Fruit fly (Drosophila melanogaster) whole organism, prepupa: ENCODE results near the gene CG9733.

ENCODE experiments used
- Blimp-1 ChIP-seq: fragments of 200-800 bp; sonication (Bioruptor generic); optimal IDR thresholded peaks from 3 replicates; lab custom pipeline; 2017; ENCODE audit warnings: missing biosample characterization, missing genetic modification characterization, mild to moderate bottlenecking, moderate library complexity, missing genetic modification reagents
- CG10631 ChIP-seq: fragments of 200-800 bp; sonication (Bioruptor generic); optimal IDR thresholded peaks from 2 replicates; lab custom pipeline; 2016; ENCODE audit warnings: missing biosample characterization, missing genetic modification characterization
- CG10669 ChIP-seq: fragments of 200-800 bp; sonication (Bioruptor generic); optimal IDR thresholded peaks from 3 replicates; lab custom pipeline; 2018; ENCODE audit warnings: missing biosample characterization, mild to moderate bottlenecking, missing genetic modification characterization, moderate library complexity
- CG11294 ChIP-seq: fragments of 200-800 bp; sonication (Bioruptor generic); IDR thresholded peaks from 2 replicates; pipeline ENCODE4 v1.3.6; 2022; ENCODE audit warnings: missing biosample characterization, missing genetic modification characterization
- CG11762 ChIP-seq: fragments of 200-800 bp; sonication (Bioruptor generic); optimal IDR thresholded peaks from 3 replicates; lab custom pipeline; 2016; ENCODE audit warnings: missing biosample characterization, missing genetic modification characterization; ENCODE audit not compliant: insufficient read depth
- CG11902 ChIP-seq: fragments of 200-800 bp; sonication (Bioruptor generic); optimal IDR thresholded peaks from 3 replicates; lab custom pipeline; 2016; ENCODE audit warnings: missing biosample characterization, missing genetic modification characterization
- CG15336 ChIP-seq: fragments of 200-800 bp; sonication (Bioruptor generic); IDR thresholded peaks from 2 replicates; pipeline ENCODE4 v1.3.6; 2022; ENCODE audit warnings: missing biosample characterization, missing genetic modification characterization
- CG1621 ChIP-seq: fragments of 200-800 bp; sonication (Bioruptor generic); optimal IDR thresholded peaks from 3 replicates; lab custom pipeline; 2018; ENCODE audit warnings: missing biosample characterization, mild to moderate bottlenecking, missing genetic modification characterization
- CG16779 ChIP-seq: fragments of 200-800 bp; sonication (Bioruptor generic); optimal IDR thresholded peaks from 3 replicates; lab custom pipeline; 2017; ENCODE audit warnings: missing biosample characterization, mild to moderate bottlenecking, missing genetic modification characterization
- CG3032 ChIP-seq: fragments of 200-800 bp; optimal IDR thresholded peaks from 2 replicates; lab custom pipeline; 2019; ENCODE audit warnings: missing biosample characterization, mild to moderate bottlenecking, missing genetic modification characterization, moderate library complexity
- CG31627 ChIP-seq: fragments of 200-800 bp; sonication (Bioruptor generic); optimal IDR thresholded peaks from 3 replicates; lab custom pipeline; 2016; ENCODE audit warnings: missing biosample characterization, missing genetic modification characterization
- CG32006 ChIP-seq: fragments of 200-800 bp; sonication (Bioruptor generic); optimal IDR thresholded peaks from 3 replicates; lab custom pipeline; 2017; ENCODE audit warnings: missing biosample characterization, mild to moderate bottlenecking, missing genetic modification characterization
- CG34406 ChIP-seq: fragments of 200-800 bp; sonication (Bioruptor generic); optimal IDR thresholded peaks from 3 replicates; lab custom pipeline; 2016; ENCODE audit warnings: missing biosample characterization, missing genetic modification characterization
- CG3919 ChIP-seq: fragments of 200-800 bp; sonication (Bioruptor generic); optimal IDR thresholded peaks from 3 replicates; lab custom pipeline; 2016; ENCODE audit warnings: missing biosample characterization, missing genetic modification characterization
- CG6276 ChIP-seq: fragments of 200-800 bp; sonication (Bioruptor generic); optimal IDR thresholded peaks from 2 replicates; lab custom pipeline; 2017; ENCODE audit warnings: missing biosample characterization, mild to moderate bottlenecking, missing genetic modification characterization
- CG6808 ChIP-seq: fragments of 200-800 bp; sonication (Bioruptor generic); optimal IDR thresholded peaks from 3 replicates; lab custom pipeline; 2017; ENCODE audit warnings: missing biosample characterization, missing genetic modification characterization, mild to moderate bottlenecking, moderate library complexity, missing genetic modification reagents
- CG7368 ChIP-seq: fragments of 200-800 bp; sonication (Bioruptor generic); optimal IDR thresholded peaks from 3 replicates; lab custom pipeline; 2016; ENCODE audit warnings: missing biosample characterization, missing genetic modification characterization
- CG8119 ChIP-seq: fragments of 200-800 bp; sonication (Bioruptor generic); IDR thresholded peaks from 3 replicates; pipeline ENCODE4 v1.3.6; 2022; ENCODE audit warnings: missing biosample characterization, missing genetic modification characterization
- CG8319 ChIP-seq: fragments of 200-800 bp; sonication (Bioruptor generic); optimal IDR thresholded peaks from 3 replicates; lab custom pipeline; 2016; ENCODE audit warnings: missing biosample characterization, missing genetic modification characterization
- CG8632 ChIP-seq: fragments of 200-800 bp; sonication (Bioruptor generic); optimal IDR thresholded peaks from 3 replicates; lab custom pipeline; 2016; ENCODE audit warnings: missing biosample characterization, missing genetic modification characterization
- CG9139 ChIP-seq: fragments of 200-800 bp; sonication (Bioruptor generic); optimal IDR thresholded peaks from 3 replicates; lab custom pipeline; 2017; ENCODE audit warnings: missing biosample characterization, mild to moderate bottlenecking, missing genetic modification characterization
- Eip78C ChIP-seq: fragments of 200-800 bp; sonication (Bioruptor generic); peaks from one replicate; lab custom pipeline; 2016; ENCODE audit warnings: missing biosample characterization, missing genetic modification characterization
- Eip93F ChIP-seq: fragments of 200-800 bp; sonication (Bioruptor generic); optimal IDR thresholded peaks from 2 replicates; lab custom pipeline; 2016; ENCODE audit warnings: missing biosample characterization, mild to moderate bottlenecking, missing genetic modification characterization
- Ets21C ChIP-seq: fragments of 200-800 bp; sonication (Bioruptor generic); optimal IDR thresholded peaks from 3 replicates; lab custom pipeline; 2016; ENCODE audit warnings: missing biosample characterization, missing genetic modification characterization
- Ets96B ChIP-seq: fragments of 200-800 bp; optimal IDR thresholded peaks from 2 replicates; lab custom pipeline; 2019; ENCODE audit warnings: missing biosample characterization, mild to moderate bottlenecking, missing genetic modification characterization, moderate library complexity
- Gug ChIP-seq: fragments of 200-800 bp; sonication (Bioruptor generic); IDR thresholded peaks from 2 replicates; pipeline ENCODE4 v1.3.6; 2022; ENCODE audit warnings: missing biosample characterization, missing genetic modification characterization
- Hr38 ChIP-seq: sonication (Bioruptor generic); optimal IDR thresholded peaks from 2 replicates; lab custom pipeline; 2016; ENCODE audit warnings: missing biosample characterization, missing genetic modification characterization
- Hr39 ChIP-seq: fragments of 200-800 bp; sonication (Bioruptor generic); optimal IDR thresholded peaks from 2 replicates; lab custom pipeline; 2016; ENCODE audit warnings: missing biosample characterization, missing genetic modification characterization
- Hr4 ChIP-seq: fragments of 200-800 bp; sonication (Bioruptor generic); optimal IDR thresholded peaks from 3 replicates; lab custom pipeline; 2016; ENCODE audit warnings: missing biosample characterization, missing genetic modification characterization
- Lpt ChIP-seq: fragments of 200-800 bp; sonication (Bioruptor generic); optimal IDR thresholded peaks from 3 replicates; lab custom pipeline; 2016; ENCODE audit warnings: missing biosample characterization, missing genetic modification characterization
- Met ChIP-seq: fragments of 200-800 bp; sonication (Bioruptor generic); optimal IDR thresholded peaks from 3 replicates; lab custom pipeline; 2016; ENCODE audit warnings: missing biosample characterization, missing genetic modification characterization
- OdsH ChIP-seq: fragments of 200-800 bp; sonication (Bioruptor generic); optimal IDR thresholded peaks from 3 replicates; lab custom pipeline; 2016; ENCODE audit warnings: missing biosample characterization, missing genetic modification characterization
- Sox102F ChIP-seq: fragments of 200-800 bp; sonication (Bioruptor generic); optimal IDR thresholded peaks from 2 replicates; lab custom pipeline; 2016; ENCODE audit warnings: missing biosample characterization, mild to moderate bottlenecking, missing genetic modification characterization
- Sox14 ChIP-seq: fragments of 200-800 bp; sonication (Bioruptor generic); optimal IDR thresholded peaks from 3 replicates; lab custom pipeline; 2016; ENCODE audit warnings: missing biosample characterization, missing genetic modification characterization
- achi ChIP-seq: fragments of 200-800 bp; sonication (Bioruptor generic); optimal IDR thresholded peaks from 3 replicates; lab custom pipeline; 2016; ENCODE audit warnings: missing biosample characterization, missing genetic modification characterization
- acj6 ChIP-seq: fragments of 200-800 bp; sonication (Bioruptor generic); optimal IDR thresholded peaks from 3 replicates; lab custom pipeline; 2016; ENCODE audit warnings: missing biosample characterization, missing genetic modification characterization
- dac ChIP-seq: fragments of 200-800 bp; sonication (Bioruptor generic); optimal IDR thresholded peaks from 2 replicates; lab custom pipeline; 2017; ENCODE audit warnings: missing biosample characterization, mild to moderate bottlenecking, missing genetic modification characterization
- eg ChIP-seq: fragments of 200-800 bp; sonication (Bioruptor generic); IDR thresholded peaks from 3 replicates; pipeline ENCODE4 v1.3.6; 2022; ENCODE audit warnings: missing biosample characterization, missing genetic modification characterization
- esn ChIP-seq: fragments of 200-800 bp; sonication (Bioruptor generic); optimal IDR thresholded peaks from 2 replicates; lab custom pipeline; 2016; ENCODE audit warnings: missing biosample characterization, mild to moderate bottlenecking, missing genetic modification characterization, moderate library complexity
- fd59A ChIP-seq: fragments of 200-800 bp; sonication (Bioruptor generic); optimal IDR thresholded peaks from 2 replicates; lab custom pipeline; 2017; ENCODE audit warnings: missing biosample characterization, mild to moderate bottlenecking, missing genetic modification characterization, missing genetic modification reagents
- fd85E ChIP-seq: fragments of 200-800 bp; sonication (Bioruptor generic); optimal IDR thresholded peaks from 3 replicates; lab custom pipeline; 2016; ENCODE audit warnings: missing biosample characterization, missing genetic modification characterization
- fkh ChIP-seq: fragments of 200-800 bp; sonication (Bioruptor generic); optimal IDR thresholded peaks from 3 replicates; lab custom pipeline; 2017; ENCODE audit warnings: missing biosample characterization, mild to moderate bottlenecking, missing genetic modification characterization, moderate library complexity
- lz ChIP-seq: fragments of 200-800 bp; sonication (Bioruptor generic); optimal IDR thresholded peaks from 3 replicates; lab custom pipeline; 2016; ENCODE audit warnings: missing biosample characterization, missing genetic modification characterization
- net ChIP-seq: fragments of 200-800 bp; sonication (Bioruptor generic); optimal IDR thresholded peaks from 3 replicates; lab custom pipeline; 2016; ENCODE audit warnings: missing biosample characterization, missing genetic modification characterization
- pdm3 ChIP-seq: fragments of 200-800 bp; sonication (Bioruptor generic); optimal IDR thresholded peaks from 3 replicates; lab custom pipeline; 2016; ENCODE audit warnings: missing biosample characterization, missing genetic modification characterization
- salr ChIP-seq, 2 experiments: fragments of 200-800 bp; sonication (Bioruptor generic); optimal IDR thresholded peaks; 3 replicates each; lab custom pipeline; 2016 to 2018; ENCODE audit warnings: missing biosample characterization in 2 of 2, missing genetic modification characterization in 2 of 2, mild to moderate bottlenecking in 1 of 2
- spab ChIP-seq: fragments of 200-800 bp; sonication (Bioruptor generic); optimal IDR thresholded peaks from 2 replicates; lab custom pipeline; 2017; ENCODE audit warnings: missing biosample characterization, mild to moderate bottlenecking, missing genetic modification characterization, missing genetic modification reagents
- svp ChIP-seq: fragments of 200-800 bp; sonication (Bioruptor generic); peaks from one replicate; lab custom pipeline; 2016; ENCODE audit warnings: missing biosample characterization, missing genetic modification characterization
- topi ChIP-seq: fragments of 200-800 bp; sonication (Bioruptor generic); optimal IDR thresholded peaks from 3 replicates; lab custom pipeline; 2016; ENCODE audit warnings: missing biosample characterization, missing genetic modification characterization
- vri ChIP-seq: fragments of 200-800 bp; sonication (Bioruptor generic); optimal IDR thresholded peaks from 3 replicates; lab custom pipeline; 2016; ENCODE audit warnings: missing biosample characterization, mild to moderate bottlenecking, missing genetic modification characterization

Gene CG9733

DNA sequence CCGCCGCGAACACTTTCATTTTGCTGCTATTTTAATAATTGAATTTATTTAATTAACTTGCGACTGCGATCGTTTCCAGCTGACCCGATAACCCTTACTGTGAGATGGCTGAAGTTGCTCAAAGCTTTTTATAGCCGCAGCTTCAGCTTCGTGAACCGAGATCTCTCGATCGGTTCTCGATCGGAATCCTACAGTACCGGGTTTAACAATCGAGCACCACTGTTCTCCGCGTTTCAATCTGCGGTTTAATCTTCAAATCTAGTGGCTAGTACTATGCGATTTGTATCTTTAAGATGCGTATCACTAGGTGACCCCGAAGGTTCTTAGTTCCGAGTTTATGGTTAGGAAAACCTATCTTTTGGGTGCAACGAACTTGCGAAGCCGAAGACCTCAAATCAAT is at the start of gene CG9733:
Gene CG9733 (minus strand): TSS at position 101 of the 400 bp plus-strand sequence.
- TF ChIP-seq svp (GFP tag; lab: Kevin White, UChicago): peak; percentile 28
- no peak for TF ChIP-seq CG3919 (GFP tag; lab: Kevin White, UChicago)

dm6 chr3R:30296035-30296434 is 49.5 kb upstream of the CG9733 start:
- TF ChIP-seq Eip78C (peak; percentile 96), Blimp-1 (GFP tag; lab: Kevin White, UChicago) (peak; percentile 83), CG6808 (GFP tag; lab: Kevin White, UChicago) (peak; percentile 90), dac (GFP tag; lab: Kevin White, UChicago) (peak; percentile 96), CG1621 (tag; lab: Kevin White, UChicago) (peak; percentile 94), Sox14 (GFP tag; lab: Kevin White, UChicago) (peak; percentile 95), Met (peak; percentile 84), esn (peak; percentile 97), OdsH (GFP tag; lab: Kevin White, UChicago) (peak; percentile 97), CG34406 (GFP tag; lab: Kevin White, UChicago) (peak; percentile 97), Hr38 (GFP tag; lab: Kevin White, UChicago) (peak; percentile 25), Sox102F (peak; percentile 94), CG32006 (GFP tag; lab: Kevin White, UChicago) (peak; percentile 98), CG7368 (GFP tag; lab: Kevin White, UChicago) (peak; percentile 83), lz (GFP tag; lab: Kevin White, UChicago) (peak; percentile 95), net (GFP tag; lab: Kevin White, UChicago) (peak; percentile 97), eg (GFP tag; lab: Robert Waterston, UW) (peak; percentile 98), CG8319 (GFP tag; lab: Kevin White, UChicago) (peak; percentile 71), fd59A (peak; percentile 86), salr (GFP tag; optimal IDR thresholded peaks at IDR 0.05; lab: Kevin White, UChicago) (peak; percentile 87 to 94), CG3919 (GFP tag; lab: Kevin White, UChicago) (peak; percentile 97), svp (GFP tag; lab: Kevin White, UChicago) (peak; percentile 94), CG9139 (GFP tag; lab: Kevin White, UChicago) (peak; percentile 77), Hr4 (GFP tag; lab: Kevin White, UChicago) (peak; percentile 97), CG10669 (GFP tag; lab: Kevin White, UChicago) (peak; percentile 92), acj6 (GFP tag; lab: Kevin White, UChicago) (peak; percentile 97), Gug (GFP tag; lab: Robert Waterston, UW) (peak; percentile 96), CG16779 (tag; lab: Kevin White, UChicago) (peak; percentile 91), pdm3 (GFP tag; lab: Kevin White, UChicago) (peak; percentile 96), topi (GFP tag; lab: Kevin White, UChicago) (peak; percentile 91), CG11762 (GFP tag; lab: Kevin White, UChicago) (peak; percentile 96), fkh (GFP tag; lab: Kevin White, UChicago) (no peak), CG3032 (peak; percentile 88), CG31627 (GFP tag; lab: Kevin White, UChicago) (peak; percentile 94), Eip93F (GFP tag; lab: Kevin White, UChicago) (peak; percentile 64), CG11902 (GFP tag; lab: Kevin White, UChicago) (peak; percentile 87), CG8119 (GFP tag; lab: Robert Waterston, UW) (peak; percentile 99), achi (GFP tag; lab: Kevin White, UChicago) (peak; percentile 97), CG8632 (peak; percentile 96), vri (peak; percentile 86), fd85E (GFP tag; lab: Kevin White, UChicago) (peak; percentile 89), Lpt (GFP tag; lab: Kevin White, UChicago) (peak; percentile 96), Ets96B (tag; lab: Kevin White, UChicago) (peak; percentile 94), Hr39 (GFP tag; lab: Kevin White, UChicago) (peak; percentile 94), CG6276 (GFP tag; lab: Kevin White, UChicago) (peak; percentile 97), CG15336 (GFP tag; lab: Robert Waterston, UW) (peak; percentile 99), Ets21C (GFP tag; lab: Kevin White, UChicago) (peak; percentile 90), CG11294 (peak; percentile 97), CG10631 (GFP tag; lab: Kevin White, UChicago) (peak; percentile 95), spab (GFP tag; lab: Kevin White, UChicago) (peak; percentile 87)
